Fruit fly (Drosophila melanogaster) whole organism, embryonic: ENCODE measurements around the gene mRpL51.
A peak's percentile ranks its signal among the peaks of the same experiment; 100 is the strongest.

Experiments
- Atf-2 ChIP-seq: fragments of 200-800 bp; sonication (Bioruptor generic); optimal IDR thresholded peaks from 2 replicates; lab custom pipeline; 2016; ENCODE audit warnings: missing biosample characterization, missing genetic modification characterization
- CG10209 ChIP-seq: fragments of 200-800 bp; sonication (Bioruptor generic); optimal IDR thresholded peaks from 3 replicates; lab custom pipeline; 2017; ENCODE audit warnings: missing biosample characterization, mild to moderate bottlenecking, missing genetic modification characterization, missing genetic modification reagents
- CG10565 ChIP-seq: fragments of 200-800 bp; sonication (Bioruptor generic); optimal IDR thresholded peaks from 3 replicates; lab custom pipeline; 2016; ENCODE audit warnings: missing biosample characterization, mild to moderate bottlenecking, missing genetic modification characterization
- CG11695 ChIP-seq: fragments of 200-800 bp; sonication (Bioruptor generic); IDR thresholded peaks from 3 replicates; pipeline ENCODE4 v1.3.6; 2022; ENCODE audit warnings: missing biosample characterization, missing genetic modification characterization
- CG15269 ChIP-seq: fragments of 200-800 bp; sonication (Bioruptor generic); optimal IDR thresholded peaks from 2 replicates; lab custom pipeline; 2018; ENCODE audit warnings: missing biosample characterization, mild to moderate bottlenecking, missing genetic modification characterization, moderate library complexity
- CG15479 ChIP-seq: fragments of 200-800 bp; sonication (Bioruptor generic); optimal IDR thresholded peaks from 3 replicates; lab custom pipeline; 2019; ENCODE audit warnings: missing biosample characterization, mild to moderate bottlenecking, missing genetic modification characterization, moderate library complexity
- CG2116 ChIP-seq: fragments of 200-800 bp; sonication (Bioruptor generic); optimal IDR thresholded peaks from 3 replicates; lab custom pipeline; 2018; ENCODE audit warnings: missing biosample characterization, mild to moderate bottlenecking, missing genetic modification characterization
- CG30020 ChIP-seq: fragments of 200-800 bp; optimal IDR thresholded peaks from 2 replicates; lab custom pipeline; 2019; ENCODE audit warnings: missing biosample characterization, mild to moderate bottlenecking, missing genetic modification characterization, moderate library complexity
- CG31365 ChIP-seq: fragments of 200-800 bp; sonication (Bioruptor generic); optimal IDR thresholded peaks from 2 replicates; lab custom pipeline; 2018; ENCODE audit warnings: missing biosample characterization, mild to moderate bottlenecking, missing genetic modification characterization
- CG3838 ChIP-seq: fragments of 200-800 bp; sonication (Bioruptor generic); optimal IDR thresholded peaks from 3 replicates; lab custom pipeline; 2016; ENCODE audit warnings: missing biosample characterization, missing genetic modification characterization
- CG4282 ChIP-seq: fragments of 200-800 bp; sonication (Bioruptor generic); optimal IDR thresholded peaks from 2 replicates; lab custom pipeline; 2016; ENCODE audit warnings: missing biosample characterization, missing genetic modification characterization
- CG4328 ChIP-seq: fragments of 200-800 bp; sonication (Bioruptor generic); optimal IDR thresholded peaks from 3 replicates; lab custom pipeline; 2017; ENCODE audit warnings: missing biosample characterization, missing genetic modification reagents, missing genetic modification characterization
- CG4424 ChIP-seq: fragments of 200-800 bp; sonication (Bioruptor generic); optimal IDR thresholded peaks from 3 replicates; lab custom pipeline; 2016; ENCODE audit warnings: missing biosample characterization, missing genetic modification characterization
- CG6854 ChIP-seq: fragments of 200-800 bp; sonication (Bioruptor generic); optimal IDR thresholded peaks from 3 replicates; lab custom pipeline; 2017; ENCODE audit warnings: missing biosample characterization, mild to moderate bottlenecking, missing genetic modification characterization
- CG8290 ChIP-seq, 3 experiments: fragments of 200-800 bp; sonication (Bioruptor generic); optimal IDR thresholded peaks; 2 replicates each; lab custom pipeline; 2016 to 2019; ENCODE audit warnings: missing biosample characterization in 3 of 3, missing genetic modification characterization in 3 of 3, mild to moderate bottlenecking in 2 of 3, moderate library complexity in 1 of 3
- D19B ChIP-seq: fragments of 200-800 bp; sonication (Bioruptor generic); optimal IDR thresholded peaks from 2 replicates; lab custom pipeline; 2017; ENCODE audit warnings: missing biosample characterization, mild to moderate bottlenecking, missing genetic modification characterization
- Dbx ChIP-seq: fragments of 200-800 bp; sonication (Bioruptor generic); IDR thresholded peaks from 3 replicates; pipeline ENCODE4 v1.3.6; 2022; ENCODE audit warnings: missing biosample characterization, missing genetic modification characterization
- Eip74EF ChIP-seq, 2 experiments: fragments of 200-800 bp in 1 of 2; fragments of >200 bp in 1 of 2; sonication (Bioruptor generic) in 1 of 2; optimal IDR thresholded peaks; 2 replicates each; lab custom pipeline; 2017 to 2019; ENCODE audit warnings: missing biosample characterization in 2 of 2, missing genetic modification characterization in 2 of 2, mild to moderate bottlenecking in 1 of 2, moderate library complexity in 1 of 2
- Fer3 ChIP-seq: fragments of 200-800 bp; sonication (Bioruptor generic); optimal IDR thresholded peaks from 2 replicates; lab custom pipeline; 2018; ENCODE audit warnings: missing biosample characterization, mild to moderate bottlenecking, missing genetic modification characterization, moderate library complexity
- Hr3 ChIP-seq: fragments of 200-800 bp; sonication (Bioruptor generic); optimal IDR thresholded peaks from 3 replicates; lab custom pipeline; 2016; ENCODE audit warnings: missing biosample characterization, missing genetic modification characterization
- Hr51 ChIP-seq, 2 experiments: fragments of 200-800 bp; sonication (Bioruptor generic); optimal IDR thresholded peaks; 2 replicates in 1 of 2; 3 replicates in 1 of 2; lab custom pipeline; 2016 to 2018; ENCODE audit warnings: missing biosample characterization in 2 of 2, missing genetic modification characterization in 2 of 2, mild to moderate bottlenecking in 1 of 2, moderate library complexity in 1 of 2
- Kr ChIP-seq: fragments of 200-800 bp; sonication (Bioruptor generic); optimal IDR thresholded peaks from 2 replicates; lab custom pipeline; 2017; ENCODE audit warnings: missing biosample characterization, mild to moderate bottlenecking, missing genetic modification characterization
- Lhr ChIP-seq: fragments of 200-800 bp; sonication (Bioruptor generic); optimal IDR thresholded peaks from 3 replicates; lab custom pipeline; 2017; ENCODE audit warnings: mild to moderate bottlenecking, missing biosample characterization, missing genetic modification reagents, missing genetic modification characterization
- MBD-R2 ChIP-seq: fragments of 200-800 bp; sonication (Bioruptor generic); IDR thresholded peaks from 2 replicates; pipeline ENCODE4 v1.3.6; 2022; ENCODE audit warnings: missing biosample characterization, missing genetic modification characterization
- PHDP ChIP-seq: fragments of 200-800 bp; sonication (Bioruptor generic); optimal IDR thresholded peaks from 3 replicates; lab custom pipeline; 2018; ENCODE audit warnings: missing biosample characterization, mild to moderate bottlenecking, missing genetic modification characterization, moderate library complexity
- Sry-β ChIP-seq: fragments of 200-800 bp; sonication (Bioruptor generic); optimal IDR thresholded peaks from 2 replicates; lab custom pipeline; 2018; ENCODE audit warnings: missing biosample characterization, mild to moderate bottlenecking, missing genetic modification characterization, moderate library complexity
- TFAM ChIP-seq: fragments of 200-800 bp; sonication (Bioruptor generic); optimal IDR thresholded peaks from 2 replicates; lab custom pipeline; 2017; ENCODE audit warnings: missing biosample characterization, missing genetic modification characterization, inconsistent platforms
- Usf ChIP-seq: fragments of 200-800 bp; sonication (Bioruptor generic); optimal IDR thresholded peaks from 2 replicates; lab custom pipeline; 2017; ENCODE audit warnings: missing genotype, missing biosample characterization, missing genetic modification characterization
- Xrp1 ChIP-seq: fragments of 200-800 bp; sonication (Bioruptor generic); IDR thresholded peaks from 2 replicates; pipeline ENCODE4 v1.3.6; 2022; ENCODE audit warnings: missing biosample characterization, missing genetic modification characterization
- cato ChIP-seq: fragments of 200-800 bp; sonication (Bioruptor generic); optimal IDR thresholded peaks from 2 replicates; lab custom pipeline; 2016; ENCODE audit warnings: missing biosample characterization, missing genetic modification characterization, borderline replicate concordance
- disco-r ChIP-seq: fragments of 200-800 bp; sonication (Bioruptor generic); optimal IDR thresholded peaks from 2 replicates; lab custom pipeline; 2016; ENCODE audit warnings: missing biosample characterization, missing genetic modification characterization
- dmrt11E ChIP-seq: fragments of 200-800 bp; sonication (Bioruptor generic); optimal IDR thresholded peaks from 3 replicates; lab custom pipeline; 2018; ENCODE audit warnings: missing biosample characterization, mild to moderate bottlenecking, missing genetic modification characterization, moderate library complexity
- gem ChIP-seq: fragments of 200-800 bp; sonication (Bioruptor generic); optimal IDR thresholded peaks from 2 replicates; lab custom pipeline; 2019; ENCODE audit warnings: missing biosample characterization, mild to moderate bottlenecking, missing genetic modification characterization, moderate library complexity
- grau ChIP-seq: fragments of 200-800 bp; optimal IDR thresholded peaks from 3 replicates; lab custom pipeline; 2019; ENCODE audit warnings: missing biosample characterization, mild to moderate bottlenecking, missing genetic modification characterization, moderate library complexity
- lbe ChIP-seq: fragments of 200-800 bp; sonication (Bioruptor generic); optimal IDR thresholded peaks from 2 replicates; lab custom pipeline; 2016; ENCODE audit warnings: missing biosample characterization, mild to moderate bottlenecking, missing genetic modification characterization
- lilli ChIP-seq: fragments of 200-800 bp; sonication (Bioruptor generic); optimal IDR thresholded peaks from 3 replicates; lab custom pipeline; 2016; ENCODE audit warnings: missing biosample characterization, missing genetic modification characterization
- mirr ChIP-seq: fragments of 200-800 bp; sonication (Bioruptor generic); optimal IDR thresholded peaks from 3 replicates; lab custom pipeline; 2018; ENCODE audit warnings: missing biosample characterization, mild to moderate bottlenecking, missing genetic modification characterization
- nerfin-1 ChIP-seq: fragments of 200-800 bp; sonication (Bioruptor generic); optimal IDR thresholded peaks from 3 replicates; lab custom pipeline; 2019; ENCODE audit warnings: missing biosample characterization, mild to moderate bottlenecking, missing genetic modification characterization, moderate library complexity
- p53 ChIP-seq: fragments of 200-800 bp; sonication (Bioruptor generic); optimal IDR thresholded peaks from 2 replicates; lab custom pipeline; 2016; ENCODE audit warnings: missing biosample characterization, missing genetic modification characterization
- pros ChIP-seq: fragments of 200-800 bp; sonication (Bioruptor generic); optimal IDR thresholded peaks from 3 replicates; lab custom pipeline; 2019; ENCODE audit warnings: missing biosample characterization, mild to moderate bottlenecking, missing genetic modification characterization, moderate library complexity
- row ChIP-seq: fragments of 200-800 bp; sonication (Bioruptor generic); IDR thresholded peaks from 3 replicates; pipeline ENCODE4 v1.3.6; 2022; ENCODE audit warnings: missing biosample characterization, missing genetic modification characterization
- salm ChIP-seq: fragments of 200-800 bp; sonication (Bioruptor generic); optimal IDR thresholded peaks from 2 replicates; lab custom pipeline; 2018; ENCODE audit warnings: missing biosample characterization, mild to moderate bottlenecking, missing genetic modification characterization
- sqz ChIP-seq: fragments of 200-800 bp; sonication (Bioruptor generic); optimal IDR thresholded peaks from 3 replicates; lab custom pipeline; 2018; ENCODE audit warnings: missing biosample characterization, mild to moderate bottlenecking, missing genetic modification characterization
- sr ChIP-seq: fragments of 200-800 bp; sonication (Bioruptor generic); IDR thresholded peaks from 3 replicates; pipeline ENCODE4 v1.3.6; 2022; ENCODE audit warnings: missing biosample characterization, missing genetic modification characterization
- sug ChIP-seq: fragments of 200-800 bp; optimal IDR thresholded peaks from 2 replicates; lab custom pipeline; 2019; ENCODE audit warnings: missing biosample characterization, mild to moderate bottlenecking, missing genetic modification characterization, moderate library complexity
- tin ChIP-seq: fragments of 200-800 bp; sonication (Bioruptor generic); optimal IDR thresholded peaks from 3 replicates; lab custom pipeline; 2016; ENCODE audit warnings: missing biosample characterization, missing genetic modification characterization
- vfl ChIP-seq: fragments of 200-800 bp; sonication (Bioruptor generic); optimal IDR thresholded peaks from 2 replicates; lab custom pipeline; 2016; ENCODE audit warnings: missing biosample characterization, missing genetic modification characterization
- zf30C ChIP-seq: fragments of 200-800 bp; sonication (Bioruptor generic); optimal IDR thresholded peaks from 3 replicates; lab custom pipeline; 2018; ENCODE audit warnings: missing biosample characterization, mild to moderate bottlenecking, missing genetic modification characterization

The mRpL51 gene

DNA sequence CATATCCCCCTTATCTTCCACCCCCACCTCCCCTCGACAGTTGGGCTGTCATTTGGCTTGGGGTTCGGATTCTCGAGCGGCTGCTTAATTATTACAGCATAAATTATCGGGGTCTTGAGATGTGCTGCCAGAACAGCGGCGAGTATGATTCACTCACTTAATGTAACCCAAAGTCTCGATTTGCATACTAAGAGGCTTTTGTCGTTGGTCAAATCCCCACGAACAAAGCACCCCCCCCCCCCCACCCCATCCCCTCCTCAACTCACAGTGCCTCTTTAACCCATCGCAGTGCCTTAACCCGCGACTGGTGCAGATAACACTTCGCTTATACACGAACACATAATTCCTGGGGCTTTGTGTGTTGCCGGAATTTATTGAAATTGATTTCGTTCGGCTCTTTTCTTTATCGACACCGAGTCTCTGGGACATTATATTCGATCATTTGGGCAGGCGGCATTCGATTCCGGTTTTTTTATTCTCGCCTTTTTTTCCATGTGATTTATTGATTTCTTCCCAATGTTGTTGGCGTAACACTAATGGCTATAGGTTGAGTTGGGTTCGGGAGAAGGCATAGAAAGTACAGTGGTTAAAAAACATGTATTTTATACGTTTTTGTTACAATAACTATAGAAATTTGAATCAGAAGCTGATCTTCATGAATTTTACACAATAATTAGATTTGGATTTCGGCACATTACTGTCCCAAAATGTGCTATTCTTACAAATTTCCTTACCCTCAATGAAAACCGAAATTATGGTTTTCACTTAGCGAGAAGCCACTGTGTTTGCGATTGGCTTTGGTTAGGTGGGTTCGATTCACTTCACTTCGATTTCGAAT is 36.8 kb upstream of the mRpL51 start (continued):
- TF ChIP-seq Hr51 (GFP tag; optimal IDR thresholded peaks at IDR 0.05; lab: Kevin White, UChicago), result peak in 1 of 2 experiments; percentile 13
- no peak for TF ChIP-seq Sry-β (GFP tag; lab: Kevin White, UChicago)
- peak; percentile 66 for TF ChIP-seq gem (tag; lab: Kevin White, UChicago)
- TF ChIP-seq disco-r (GFP tag; lab: Kevin White, UChicago), result no peak
- no peak for TF ChIP-seq CG4328 (GFP tag; lab: Kevin White, UChicago)
- TF ChIP-seq salm (tag; lab: Kevin White, UChicago), result no peak
- peak; percentile 27 for TF ChIP-seq CG15269
- TF ChIP-seq Xrp1 (GFP tag; lab: Robert Waterston, UW), result peak; percentile 69; the same call in 1 of the 2 replicates
- peak in 1 of 2 experiments; percentile 10 for TF ChIP-seq Eip74EF (GFP tag; optimal IDR thresholded peaks at IDR 0.05; lab: Kevin White, UChicago)
- TF ChIP-seq PHDP (tag; lab: Kevin White, UChicago), result peak; percentile 22
- peak; percentile 42 for TF ChIP-seq CG4424 (GFP tag; lab: Kevin White, UChicago)
- TF ChIP-seq nerfin-1 (tag; lab: Kevin White, UChicago), result peak; percentile 37
- no peak for TF ChIP-seq sr (GFP tag; lab: Robert Waterston, UW)
- TF ChIP-seq p53 (GFP tag; lab: Kevin White, UChicago), result no peak
- peak; percentile 42 for TF ChIP-seq pros
- peak; percentile 21 for TF ChIP-seq Fer3 (tag; lab: Kevin White, UChicago)
- no peak for TF ChIP-seq lbe
- TF ChIP-seq CG31365, result no peak
- peak; percentile 8 for TF ChIP-seq CG2116
- TF ChIP-seq mirr (GFP tag; lab: Kevin White, UChicago), result no peak
- TF ChIP-seq CG10565 (GFP tag; lab: Kevin White, UChicago), result no peak
- no peak for TF ChIP-seq Kr
- no peak for TF ChIP-seq Usf (GFP tag; lab: Kevin White, UChicago)
- TF ChIP-seq sug (tag; lab: Kevin White, UChicago), result peak; percentile 11
- no peak for TF ChIP-seq Atf-2 (GFP tag; lab: Kevin White, UChicago)
- TF ChIP-seq CG3838, result no peak
- no peak for TF ChIP-seq cato
- no peak for TF ChIP-seq Dbx (GFP tag; lab: Robert Waterston, UW)
- TF ChIP-seq row (GFP tag; lab: Robert Waterston, UW), result peak; percentile 69
- no peak for TF ChIP-seq TFAM
- no peak for TF ChIP-seq CG10209 (GFP tag; lab: Kevin White, UChicago)
- TF ChIP-seq lilli (GFP tag; lab: Kevin White, UChicago), result peak; percentile 33
- no peak for TF ChIP-seq CG30020
- no peak for TF ChIP-seq MBD-R2 (GFP tag; lab: Robert Waterston, UW)
- no peak for TF ChIP-seq vfl (GFP tag; lab: Kevin White, UChicago)
- peak; percentile 11 for TF ChIP-seq Lhr (GFP tag; lab: Kevin White, UChicago)
- TF ChIP-seq grau, result peak; percentile 94
- no peak for TF ChIP-seq CG6854 (GFP tag; lab: Kevin White, UChicago)
- TF ChIP-seq CG4282 (GFP tag; lab: Kevin White, UChicago), result no peak
- no peak for TF ChIP-seq tin (GFP tag; lab: Kevin White, UChicago)
- no peak for TF ChIP-seq CG15479
- no peak for TF ChIP-seq Hr3 (GFP tag; lab: Kevin White, UChicago)
- peak; percentile 61 for TF ChIP-seq dmrt11E (tag; lab: Kevin White, UChicago)
- peak; percentile 47; the same call in 1 of the 3 replicates for TF ChIP-seq CG11695 (GFP tag; lab: Robert Waterston, UW)
- no peak for TF ChIP-seq CG8290 (GFP tag; optimal IDR thresholded peaks at IDR 0.05; lab: Kevin White, UChicago)
- TF ChIP-seq CG8290 (tag; optimal IDR thresholded peaks at IDR 0.05; lab: Kevin White, UChicago), result peak in 1 of 2 experiments; percentile 6
- no peak for TF ChIP-seq zf30C (GFP tag; lab: Kevin White, UChicago)
- TF ChIP-seq sqz (GFP tag; lab: Kevin White, UChicago), result peak; percentile 62
- TF ChIP-seq D19B (GFP tag; lab: Kevin White, UChicago), result no peak
